Fruit fly (Drosophila melanogaster): ENCODE results near the gene CG31524.
A peak's percentile ranks its signal among the peaks of the same experiment; 100 is the strongest.

The CG31524 gene

DNA sequence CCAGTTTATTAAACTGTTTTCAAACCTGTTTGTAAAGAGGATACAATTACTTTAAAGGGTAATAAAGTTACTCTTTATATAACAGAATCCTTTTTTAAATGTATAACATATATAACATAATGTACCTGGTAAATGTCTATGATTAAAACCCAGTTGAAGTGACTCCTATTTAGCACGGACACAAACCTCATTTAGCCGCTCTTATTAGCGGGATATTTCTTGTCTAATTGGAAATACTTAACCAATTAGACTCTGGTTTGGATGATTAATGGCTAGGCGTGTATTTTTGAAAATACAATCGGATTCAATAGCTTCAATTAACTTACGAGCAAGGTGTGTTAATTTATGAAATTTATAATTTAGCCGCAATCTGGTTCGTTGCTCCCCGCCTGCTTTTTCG is 47.1 kb downstream of the CG31524 start:
- TF ChIP-seq CG12768 (GFP tag; optimal IDR thresholded peaks at IDR 0.05): no peak
- TF ChIP-seq CG7045 (GFP tag; optimal IDR thresholded peaks at IDR 0.05): no peak
- TF ChIP-seq toe (GFP tag; optimal IDR thresholded peaks at IDR 0.05): no peak
- TF ChIP-seq CG14711 (tag; optimal IDR thresholded peaks at IDR 0.05): no peak
- no peak for TF ChIP-seq kay (GFP tag; ENCODE audit: borderline replicate concordance)
- no peak for TF ChIP-seq bab1 (GFP tag; optimal IDR thresholded peaks at IDR 0.05)
- no peak for TF ChIP-seq CG7101 (tag; optimal IDR thresholded peaks at IDR 0.05)
- TF ChIP-seq CG1620 (GFP tag; optimal IDR thresholded peaks at IDR 0.05): no peak
- no peak for TF ChIP-seq Mnt (GFP tag; optimal IDR thresholded peaks at IDR 0.05)
- no peak for TF ChIP-seq CG5204 (GFP tag; optimal IDR thresholded peaks at IDR 0.05)
- no peak for TF ChIP-seq cic (GFP tag; optimal IDR thresholded peaks at IDR 0.05)
- TF ChIP-seq tj (GFP tag; optimal IDR thresholded peaks at IDR 0.05): no peak
- no peak for TF ChIP-seq Crg-1 (GFP tag; optimal IDR thresholded peaks at IDR 0.05)

DNA sequence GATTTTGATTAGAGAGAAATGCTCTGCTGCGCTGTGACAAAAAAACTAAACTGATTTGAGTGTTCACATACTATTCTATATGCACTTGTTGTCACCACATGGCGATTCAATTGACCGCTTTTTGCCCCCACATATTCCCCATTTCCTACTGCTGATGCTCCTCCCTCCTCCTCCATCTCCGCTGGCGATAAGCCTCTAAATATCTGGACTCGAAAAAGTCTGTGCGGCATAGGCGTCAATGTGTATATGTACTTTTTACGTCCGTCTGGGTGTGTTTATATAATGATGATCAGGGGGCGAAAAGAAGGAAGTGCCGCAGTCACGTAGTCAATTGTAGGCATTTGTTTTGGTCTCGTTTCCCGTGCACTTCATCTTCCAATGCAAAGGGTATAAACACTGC is 47.6 kb downstream of the CG31524 start:
- TF ChIP-seq Mnt (GFP tag; optimal IDR thresholded peaks at IDR 0.05) (peak; percentile 14), CG12768 (GFP tag; optimal IDR thresholded peaks at IDR 0.05) (peak; percentile 54), cic (GFP tag; optimal IDR thresholded peaks at IDR 0.05) (peak; percentile 76), cnc (optimal IDR thresholded peaks at IDR 0.05) (no peak)

- TF ChIP-seq toe (GFP tag; optimal IDR thresholded peaks at IDR 0.05) (no peak), ovo (GFP tag; optimal IDR thresholded peaks at IDR 0.05) (no peak), CG1620 (GFP tag; optimal IDR thresholded peaks at IDR 0.05) (no peak), CG7101 (tag; optimal IDR thresholded peaks at IDR 0.05) (no peak), pad (GFP tag; optimal IDR thresholded peaks at IDR 0.05) (no peak), CG5204 (GFP tag; optimal IDR thresholded peaks at IDR 0.05) (no peak), cic (GFP tag; optimal IDR thresholded peaks at IDR 0.05) (no peak), bab1 (GFP tag; optimal IDR thresholded peaks at IDR 0.05) (peak; percentile 18), CG7045 (GFP tag; optimal IDR thresholded peaks at IDR 0.05) (no peak), CG11617 (GFP tag; optimal IDR thresholded peaks at IDR 0.05) (peak; percentile 7), CG12768 (GFP tag; optimal IDR thresholded peaks at IDR 0.05) (no peak), Hr96 (GFP tag; optimal IDR thresholded peaks at IDR 0.05) (no peak), kay (GFP tag; ENCODE audit: borderline replicate concordance) (peak; percentile 74), tj (GFP tag; optimal IDR thresholded peaks at IDR 0.05) (peak; percentile 30), cnc (optimal IDR thresholded peaks at IDR 0.05) (no peak), Clk (GFP tag; optimal IDR thresholded peaks at IDR 0.05) (no peak), Mnt (GFP tag; optimal IDR thresholded peaks at IDR 0.05) (peak; percentile 11)
Observed at dm6 chr3R:30465775-30466494, 48.2 kb downstream of the CG31524 start, which contains the start of gene PH4alphaEFB. TSS of gene PH4alphaEFB (plus strand) at chr3R:30466050.

DNA sequence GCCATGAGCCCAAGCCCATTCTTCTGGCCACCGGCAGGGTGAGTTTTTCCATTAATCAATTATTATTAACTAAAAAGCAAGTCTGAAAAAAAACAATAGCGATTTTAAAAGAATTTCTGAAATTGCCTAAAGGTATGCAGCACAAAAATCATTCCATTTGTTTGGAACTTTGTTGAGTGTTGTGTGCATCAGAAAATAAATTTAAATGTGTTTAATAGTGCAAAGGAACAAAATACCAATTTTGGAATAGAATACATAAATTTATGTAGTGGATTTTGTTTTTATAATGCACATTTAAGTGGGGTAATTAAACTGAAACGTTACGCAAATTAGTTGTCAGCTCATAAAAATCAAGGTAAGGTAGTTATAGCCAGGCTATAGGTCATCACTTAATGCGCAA is 49.9 kb downstream of the CG31524 start:
- TF ChIP-seq kay (GFP tag; ENCODE audit: borderline replicate concordance): no peak
- no peak for TF ChIP-seq CG33017 (tag; optimal IDR thresholded peaks at IDR 0.05)
- TF ChIP-seq Crg-1 (GFP tag; optimal IDR thresholded peaks at IDR 0.05): no peak
- TF ChIP-seq CG1620 (GFP tag; optimal IDR thresholded peaks at IDR 0.05): no peak
- TF ChIP-seq bab1 (GFP tag; optimal IDR thresholded peaks at IDR 0.05): no peak
- TF ChIP-seq cic (GFP tag; optimal IDR thresholded peaks at IDR 0.05): no peak
- no peak for TF ChIP-seq cnc (optimal IDR thresholded peaks at IDR 0.05)
- TF ChIP-seq Clk (GFP tag; optimal IDR thresholded peaks at IDR 0.05): no peak
- TF ChIP-seq toe (GFP tag; optimal IDR thresholded peaks at IDR 0.05): no peak
- TF ChIP-seq CG7045 (GFP tag; optimal IDR thresholded peaks at IDR 0.05): no peak
- no peak for TF ChIP-seq Mnt (GFP tag; optimal IDR thresholded peaks at IDR 0.05)
- no peak for TF ChIP-seq Hr96 (GFP tag; optimal IDR thresholded peaks at IDR 0.05)
- no peak for TF ChIP-seq tj (GFP tag; optimal IDR thresholded peaks at IDR 0.05)
- TF ChIP-seq CG14711 (tag; optimal IDR thresholded peaks at IDR 0.05): no peak
- no peak for TF ChIP-seq CG11617 (GFP tag; optimal IDR thresholded peaks at IDR 0.05)
- no peak for TF ChIP-seq CG5204 (GFP tag; optimal IDR thresholded peaks at IDR 0.05)
- TF ChIP-seq ovo (GFP tag; optimal IDR thresholded peaks at IDR 0.05): no peak
